Fruit fly (Drosophila melanogaster): ENCODE results near the gene Rrp40.

DNA sequence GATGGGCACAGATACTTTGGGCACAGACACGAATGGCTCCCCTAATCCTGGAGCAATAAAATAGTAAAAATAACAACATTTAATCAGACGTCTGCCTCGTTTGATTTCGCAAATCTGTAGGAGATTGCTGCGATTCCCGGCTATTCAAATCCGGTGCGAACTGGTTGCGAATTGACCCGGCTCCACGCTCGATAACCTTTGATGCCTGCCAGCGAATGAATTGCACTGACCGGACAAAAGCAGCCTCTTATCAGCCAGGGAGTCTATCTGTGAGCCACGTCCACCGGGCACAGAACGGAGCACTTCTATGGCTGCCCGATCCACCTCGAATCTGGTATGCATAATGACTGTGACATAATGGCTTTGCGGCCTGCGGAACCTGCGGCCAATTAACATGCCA, 8.6 kb upstream of the Rrp40 start:
- TF ChIP-seq Myc (optimal IDR thresholded peaks at IDR 0.05) (no peak), h (optimal IDR thresholded peaks at IDR 0.05) (no peak), ttk (optimal IDR thresholded peaks at IDR 0.05) (no peak), Sin3A (optimal IDR thresholded peaks at IDR 0.05) (no peak)
